Worm (Caenorhabditis elegans): ENCODE data around the gene C01G12.16.

Gene C01G12.16

ce11 chrIII:4196301-4196987 lies 35.4 kb downstream of the C01G12.16 start:
- TF ChIP-seq flh-1 (GFP tag; optimal IDR thresholded peaks at IDR 0.05) (no peak), nhr-12 (tag; optimal IDR thresholded peaks at IDR 0.05) (no peak), ztf-11 (tag; optimal IDR thresholded peaks at IDR 0.05) (no peak), sem-2 (GFP tag; optimal IDR thresholded peaks at IDR 0.05) (no peak), ceh-83 (GFP tag; optimal IDR thresholded peaks at IDR 0.05) (no peak), M03D4.4 (tag; optimal IDR thresholded peaks at IDR 0.05) (no peak), tbx-8 (GFP tag; optimal IDR thresholded peaks at IDR 0.05) (no peak), pha-4 (tag; optimal IDR thresholded peaks at IDR 0.05) (no peak), ceh-39 (tag; optimal IDR thresholded peaks at IDR 0.05) (peak; percentile 22), ces-1 (GFP tag; optimal IDR thresholded peaks at IDR 0.05) (peak; percentile 15), sptf-1 (tag; optimal IDR thresholded peaks at IDR 0.05) (no peak), mab-5 (tag; optimal IDR thresholded peaks at IDR 0.05) (no peak), unc-120 (tag; optimal IDR thresholded peaks at IDR 0.05; ENCODE audit: poor library complexity, severe bottlenecking) (peak; percentile 88), mls-2 (tag; optimal IDR thresholded peaks at IDR 0.05) (peak; percentile 4), nhr-237 (tag; optimal IDR thresholded peaks at IDR 0.05) (peak; percentile 5), mep-1 (tag; optimal IDR thresholded peaks at IDR 0.05) (peak; percentile 37), bed-3 (GFP tag; optimal IDR thresholded peaks at IDR 0.05) (no peak), lsy-2 (tag; optimal IDR thresholded peaks at IDR 0.05) (peak; percentile 50)

- TF ChIP-seq unc-120 (tag; optimal IDR thresholded peaks at IDR 0.05; ENCODE audit: poor library complexity, severe bottlenecking) = no peak
- TF ChIP-seq nhr-2 (tag; optimal IDR thresholded peaks at IDR 0.05) = no peak
- TF ChIP-seq ceh-43 (GFP tag; optimal IDR thresholded peaks at IDR 0.05) = no peak
- TF ChIP-seq lsy-2 (tag; optimal IDR thresholded peaks at IDR 0.05) = no peak
- no peak for TF ChIP-seq snpc-4 (tag; optimal IDR thresholded peaks at IDR 0.05)
- TF ChIP-seq sptf-1 (tag; optimal IDR thresholded peaks at IDR 0.05) = no peak
- no peak for TF ChIP-seq bed-3 (GFP tag; optimal IDR thresholded peaks at IDR 0.05)
- TF ChIP-seq drap-1 (GFP tag; optimal IDR thresholded peaks at IDR 0.05) = no peak
- TF ChIP-seq hlh-1 (tag; optimal IDR thresholded peaks at IDR 0.05) = no peak
- TF ChIP-seq elt-3 (tag; optimal IDR thresholded peaks at IDR 0.05) = no peak
- TF ChIP-seq ceh-83 (GFP tag; optimal IDR thresholded peaks at IDR 0.05) = no peak
- no peak for TF ChIP-seq lin-32 (GFP tag; optimal IDR thresholded peaks at IDR 0.05)
- no peak for TF ChIP-seq tbx-8 (GFP tag; optimal IDR thresholded peaks at IDR 0.05)
- no peak for TF ChIP-seq nhr-237 (tag; optimal IDR thresholded peaks at IDR 0.05)
- no peak for TF ChIP-seq elt-1 (tag; optimal IDR thresholded peaks at IDR 0.05; ENCODE audit: borderline replicate concordance, insufficient read depth)
- no peak for TF ChIP-seq mep-1 (tag; optimal IDR thresholded peaks at IDR 0.05)
These were observed 35.9 kb downstream of the C01G12.16 start, which contains the start of gene asd-1 for ce11 chrIII:4196988-4197384. Gene asd-1, plus strand, starts transcription at chrIII:4197285.

- TF ChIP-seq ces-1 (GFP tag; optimal IDR thresholded peaks at IDR 0.05) (peak; percentile 14), nhr-12 (tag; optimal IDR thresholded peaks at IDR 0.05) (no peak)
These were observed 43.0 kb downstream of the C01G12.16 start, which contains the start of the genes pelo-1 and R74.7 for ce11 chrIII:4204072-4204471. Gene pelo-1, minus strand, starts transcription at chrIII:4204222. Gene R74.7, plus strand, starts transcription at chrIII:4204429.

- TF ChIP-seq hlh-1 (tag; optimal IDR thresholded peaks at IDR 0.05) = no peak
- no peak for TF ChIP-seq sem-2 (GFP tag; optimal IDR thresholded peaks at IDR 0.05)
- no peak for TF ChIP-seq mls-2 (tag; optimal IDR thresholded peaks at IDR 0.05)
- no peak for TF ChIP-seq mab-5 (tag; optimal IDR thresholded peaks at IDR 0.05)
- TF ChIP-seq elt-3 (tag; optimal IDR thresholded peaks at IDR 0.05) = no peak
- no peak for TF ChIP-seq ceh-43 (GFP tag; optimal IDR thresholded peaks at IDR 0.05)
- no peak for TF ChIP-seq ces-1 (GFP tag; optimal IDR thresholded peaks at IDR 0.05)
- TF ChIP-seq nhr-237 (tag; optimal IDR thresholded peaks at IDR 0.05) = no peak
- no peak for TF ChIP-seq bed-3 (GFP tag; optimal IDR thresholded peaks at IDR 0.05)
- TF ChIP-seq lin-32 (GFP tag; optimal IDR thresholded peaks at IDR 0.05) = no peak
- TF ChIP-seq sptf-1 (tag; optimal IDR thresholded peaks at IDR 0.05) = no peak
- no peak for TF ChIP-seq elt-1 (tag; optimal IDR thresholded peaks at IDR 0.05; ENCODE audit: borderline replicate concordance, insufficient read depth)
- TF ChIP-seq ceh-83 (GFP tag; optimal IDR thresholded peaks at IDR 0.05) = no peak
- TF ChIP-seq nhr-76 (tag; optimal IDR thresholded peaks at IDR 0.05) = no peak
These were observed 43.9 kb downstream of the C01G12.16 start for ce11 chrIII:4204964-4205363.

ce11 chrIII:4205751-4206327 lies 44.8 kb downstream of the C01G12.16 start, which contains the start of gene R74.8:
Gene R74.8, plus strand, starts transcription at chrIII:4206277.
- TF ChIP-seq unc-62 (GFP tag; optimal IDR thresholded peaks at IDR 0.05) = peak; percentile 13
- no peak for TF ChIP-seq M03D4.4 (tag; optimal IDR thresholded peaks at IDR 0.05)

Data from whole organism, mixed stage, embryonic.